Fruit fly (Drosophila melanogaster) whole organism, embryonic: Measurements from ENCODE around the gene Exd2.

Experiments
- Abd-B ChIP-seq: fragments of 200-800 bp; sonication (Bioruptor generic); optimal IDR thresholded peaks from 2 replicates; lab custom pipeline; 2018; ENCODE audit warnings: missing biosample characterization, mild to moderate bottlenecking, missing genetic modification characterization, moderate library complexity
- Aef1 ChIP-seq: fragments of 200-800 bp; sonication (Bioruptor generic); IDR thresholded peaks from 3 replicates; pipeline ENCODE4 v1.3.6; 2022; ENCODE audit warnings: missing biosample characterization, missing genetic modification characterization
- CG10147 ChIP-seq: fragments of 200-800 bp; sonication (Bioruptor generic); optimal IDR thresholded peaks from 2 replicates; lab custom pipeline; 2019; ENCODE audit warnings: missing biosample characterization, mild to moderate bottlenecking, missing genetic modification characterization, moderate library complexity
- CG10209 ChIP-seq: fragments of 200-800 bp; sonication (Bioruptor generic); optimal IDR thresholded peaks from 3 replicates; lab custom pipeline; 2017; ENCODE audit warnings: missing biosample characterization, mild to moderate bottlenecking, missing genetic modification characterization, missing genetic modification reagents
- CG11398 ChIP-seq: fragments of 200-800 bp; sonication (Bioruptor generic); optimal IDR thresholded peaks from 2 replicates; lab custom pipeline; 2016; ENCODE audit warnings: missing biosample characterization, missing genetic modification characterization
- CG12236 ChIP-seq: fragments of 200-800 bp; sonication (Bioruptor generic); optimal IDR thresholded peaks from 2 replicates; lab custom pipeline; 2016; ENCODE audit warnings: missing biosample characterization, missing genetic modification characterization
- CG12744 ChIP-seq: fragments of 200-800 bp; sonication (Bioruptor generic); optimal IDR thresholded peaks from 2 replicates; lab custom pipeline; 2016; ENCODE audit warnings: missing biosample characterization, missing genetic modification characterization
- CG14965 ChIP-seq: fragments of 200-800 bp; sonication (Bioruptor generic); optimal IDR thresholded peaks from 2 replicates; lab custom pipeline; 2016; ENCODE audit warnings: missing biosample characterization, missing genetic modification characterization, borderline replicate concordance
- CG15514 ChIP-seq: fragments of 200-800 bp; sonication (Bioruptor generic); optimal IDR thresholded peaks from 3 replicates; lab custom pipeline; 2017; ENCODE audit warnings: missing biosample characterization, missing genetic modification characterization, mild to moderate bottlenecking, moderate library complexity, missing genetic modification reagents
- CG17328 ChIP-seq: fragments of 200-800 bp; sonication (Bioruptor generic); IDR thresholded peaks from 2 replicates; pipeline ENCODE4 v1.3.6; 2022; ENCODE audit warnings: missing biosample characterization, missing genetic modification characterization
- CG2199 ChIP-seq: fragments of 200-800 bp; sonication (Bioruptor generic); IDR thresholded peaks from 3 replicates; pipeline ENCODE4 v1.3.6; 2022; ENCODE audit warnings: missing biosample characterization, missing genetic modification characterization
- CG2712 ChIP-seq: fragments of 200-800 bp; optimal IDR thresholded peaks from 3 replicates; lab custom pipeline; 2019; ENCODE audit warnings: missing biosample characterization, mild to moderate bottlenecking, missing genetic modification characterization, moderate library complexity
- CG2875 ChIP-seq: fragments of 200-800 bp; sonication (Bioruptor generic); optimal IDR thresholded peaks from 2 replicates; lab custom pipeline; 2017; ENCODE audit warnings: missing biosample characterization, mild to moderate bottlenecking, missing genetic modification characterization, missing genetic modification reagents
- CG31224 ChIP-seq: fragments of 200-800 bp; sonication (Bioruptor generic); IDR thresholded peaks from 2 replicates; pipeline ENCODE4 v1.3.6; 2022; ENCODE audit warnings: missing biosample characterization, missing genetic modification characterization
- CG6683 ChIP-seq: fragments of 200-800 bp; sonication (Bioruptor generic); optimal IDR thresholded peaks from 2 replicates; lab custom pipeline; 2017; ENCODE audit warnings: missing biosample characterization, mild to moderate bottlenecking, missing genetic modification characterization, missing genetic modification reagents
- CG6854 ChIP-seq: fragments of 200-800 bp; sonication (Bioruptor generic); optimal IDR thresholded peaks from 3 replicates; lab custom pipeline; 2017; ENCODE audit warnings: missing biosample characterization, mild to moderate bottlenecking, missing genetic modification characterization
- CG8359 ChIP-seq: fragments of 200-800 bp; sonication (Bioruptor generic); optimal IDR thresholded peaks from 2 replicates; lab custom pipeline; 2017; ENCODE audit warnings: missing biosample characterization, mild to moderate bottlenecking, missing genetic modification characterization, borderline replicate concordance
- CG9609 ChIP-seq: fragments of 200-800 bp; sonication (Bioruptor generic); optimal IDR thresholded peaks from 3 replicates; lab custom pipeline; 2016; ENCODE audit warnings: missing biosample characterization, missing genetic modification characterization
- Camta ChIP-seq: fragments of 200-800 bp; sonication (Bioruptor generic); optimal IDR thresholded peaks from 2 replicates; lab custom pipeline; 2016; ENCODE audit warnings: missing biosample characterization, missing genetic modification characterization
- Dbx ChIP-seq: fragments of 200-800 bp; sonication (Bioruptor generic); IDR thresholded peaks from 3 replicates; pipeline ENCODE4 v1.3.6; 2022; ENCODE audit warnings: missing biosample characterization, missing genetic modification characterization
- Doc3 ChIP-seq: fragments of 200-800 bp; sonication (Bioruptor generic); IDR thresholded peaks from 3 replicates; pipeline ENCODE4 v1.3.6; 2022; ENCODE audit warnings: missing biosample characterization, missing genetic modification characterization; ENCODE audit not compliant: partially characterized antibody
- Dref ChIP-seq: fragments of 200-800 bp; sonication (Bioruptor generic); IDR thresholded peaks from 2 replicates; pipeline ENCODE4 v1.3.6; 2022; ENCODE audit warnings: missing biosample characterization, missing genetic modification characterization
- HLH4C ChIP-seq: fragments of 200-800 bp; sonication (Bioruptor generic); IDR thresholded peaks from 3 replicates; pipeline ENCODE4 v1.3.6; 2022; ENCODE audit warnings: missing biosample characterization, missing genetic modification characterization; ENCODE audit not compliant: partially characterized antibody
- MBD-R2 ChIP-seq: fragments of 200-800 bp; sonication (Bioruptor generic); IDR thresholded peaks from 2 replicates; pipeline ENCODE4 v1.3.6; 2022; ENCODE audit warnings: missing biosample characterization, missing genetic modification characterization
- MESR4 ChIP-seq: fragments of 200-800 bp; sonication (Bioruptor generic); optimal IDR thresholded peaks from 2 replicates; lab custom pipeline; 2018; ENCODE audit warnings: missing biosample characterization, mild to moderate bottlenecking, missing genetic modification characterization, moderate library complexity
- Opbp ChIP-seq: fragments of 200-800 bp; sonication (Bioruptor generic); IDR thresholded peaks from 3 replicates; pipeline ENCODE4 v1.3.6; 2022; ENCODE audit warnings: missing biosample characterization, missing genetic modification characterization; ENCODE audit not compliant: partially characterized antibody
- Poxn ChIP-seq: fragments of 200-800 bp; sonication (Bioruptor generic); IDR thresholded peaks from 2 replicates; pipeline ENCODE4 v1.3.6; 2022; ENCODE audit warnings: missing biosample characterization, missing genetic modification characterization
- Ptx1 ChIP-seq: fragments of 200-800 bp; sonication (Bioruptor generic); IDR thresholded peaks from 2 replicates; pipeline ENCODE4 v1.3.6; 2022; ENCODE audit warnings: missing biosample characterization, missing genetic modification characterization
- Stat92E ChIP-seq, 3 experiments: fragments of >200 bp in 2 of 3; fragments of 200-800 bp in 1 of 3; sonication (Bioruptor generic) in 1 of 3; optimal IDR thresholded peaks; 2 replicates each; lab custom pipeline; 2017 to 2019; ENCODE audit warnings: missing biosample characterization in 3 of 3, missing genetic modification characterization in 3 of 3, mild to moderate bottlenecking in 1 of 3, moderate library complexity in 1 of 3
- Usf ChIP-seq: fragments of 200-800 bp; sonication (Bioruptor generic); optimal IDR thresholded peaks from 2 replicates; lab custom pipeline; 2017; ENCODE audit warnings: missing genotype, missing biosample characterization, missing genetic modification characterization
- Xbp1 ChIP-seq: fragments of 200-800 bp; sonication (Bioruptor generic); optimal IDR thresholded peaks from 3 replicates; lab custom pipeline; 2016; ENCODE audit warnings: missing biosample characterization, mild to moderate bottlenecking, missing genetic modification characterization
- ac ChIP-seq: fragments of 200-800 bp; sonication (Bioruptor generic); optimal IDR thresholded peaks from 3 replicates; lab custom pipeline; 2017; ENCODE audit warnings: missing biosample characterization, mild to moderate bottlenecking, missing genetic modification characterization
- chif ChIP-seq, 2 experiments: fragments of 200-800 bp; sonication (Bioruptor generic); optimal IDR thresholded peaks; 3 replicates each; lab custom pipeline; 2016; ENCODE audit warnings: missing biosample characterization in 2 of 2, missing genetic modification characterization in 2 of 2
- chinmo ChIP-seq: fragments of 200-800 bp; sonication (Bioruptor generic); IDR thresholded peaks from 4 replicates; pipeline ENCODE4 v1.3.6; 2022; ENCODE audit warnings: missing biosample characterization, missing genetic modification characterization; ENCODE audit not compliant: partially characterized antibody
- chm ChIP-seq: fragments of 200-800 bp; sonication (Bioruptor generic); IDR thresholded peaks from 2 replicates; pipeline ENCODE4 v1.3.6; 2022; ENCODE audit warnings: missing biosample characterization, missing genetic modification characterization
- crol ChIP-seq: fragments of 200-800 bp; sonication (Bioruptor generic); IDR thresholded peaks from 2 replicates; pipeline ENCODE4 v1.3.6; 2022; ENCODE audit warnings: missing biosample characterization, missing genetic modification characterization
- crp ChIP-seq, 2 experiments: fragments of 200-800 bp; sonication (Bioruptor generic); optimal IDR thresholded peaks; 2 replicates in 1 of 2; 3 replicates in 1 of 2; lab custom pipeline; 2017; ENCODE audit warnings: missing biosample characterization in 2 of 2, missing genetic modification characterization in 2 of 2, mild to moderate bottlenecking in 1 of 2, moderate library complexity in 1 of 2
- exex ChIP-seq: fragments of 200-800 bp; sonication (Bioruptor generic); optimal IDR thresholded peaks from 4 replicates; lab custom pipeline; 2018; ENCODE audit warnings: missing biosample characterization, mild to moderate bottlenecking, missing genetic modification characterization, moderate library complexity
- fd96Cb ChIP-seq: fragments of 200-800 bp; sonication (Bioruptor generic); optimal IDR thresholded peaks from 2 replicates; lab custom pipeline; 2018; ENCODE audit warnings: missing biosample characterization, mild to moderate bottlenecking, missing genetic modification characterization, moderate library complexity
- hkb ChIP-seq, 2 experiments: fragments of 200-800 bp in 1 of 2; fragments of >200 bp in 1 of 2; sonication (Bioruptor generic) in 1 of 2; IDR thresholded peaks in 1 of 2; optimal IDR thresholded peaks in 1 of 2; 2 replicates each; pipeline versions ENCODE4 v1.3.6 to Lab custom; 2017 to 2022; ENCODE audit warnings: missing biosample characterization in 1 of 2, missing genetic modification characterization in 1 of 2
- inv ChIP-seq: fragments of 200-800 bp; sonication (Bioruptor generic); IDR thresholded peaks from 2 replicates; pipeline ENCODE4 v1.3.6; 2022; ENCODE audit warnings: missing biosample characterization, missing genetic modification characterization; ENCODE audit not compliant: partially characterized antibody
- p53 ChIP-seq: fragments of 200-800 bp; sonication (Bioruptor generic); optimal IDR thresholded peaks from 2 replicates; lab custom pipeline; 2016; ENCODE audit warnings: missing biosample characterization, missing genetic modification characterization
- pb ChIP-seq: fragments of 200-800 bp; sonication (Bioruptor generic); optimal IDR thresholded peaks from 3 replicates; lab custom pipeline; 2016; ENCODE audit warnings: missing biosample characterization, missing genetic modification characterization
- peb ChIP-seq: fragments of 200-800 bp; sonication (Bioruptor generic); IDR thresholded peaks from 2 replicates; pipeline ENCODE4 v1.3.6; 2022; ENCODE audit warnings: missing biosample characterization, missing genetic modification characterization
- sens ChIP-seq: fragments of 200-800 bp; sonication (Bioruptor generic); peaks from one replicate; lab custom pipeline; 2016; ENCODE audit warnings: missing biosample characterization, missing genetic modification characterization
- stwl ChIP-seq: fragments of 200-800 bp; sonication (Bioruptor generic); optimal IDR thresholded peaks from 3 replicates; lab custom pipeline; 2018; ENCODE audit warnings: missing biosample characterization, mild to moderate bottlenecking, missing genetic modification characterization, moderate library complexity
- twi ChIP-seq: fragments of 200-800 bp; optimal IDR thresholded peaks from 2 replicates; lab custom pipeline; 2019; ENCODE audit warnings: missing biosample characterization, mild to moderate bottlenecking, missing genetic modification characterization, moderate library complexity
- unc-4 ChIP-seq: fragments of 200-800 bp; sonication (Bioruptor generic); IDR thresholded peaks from 2 replicates; pipeline ENCODE4 v1.3.6; 2022; ENCODE audit warnings: missing biosample characterization, missing genetic modification characterization; ENCODE audit not compliant: partially characterized antibody
- z ChIP-seq: fragments of 200-800 bp; sonication (Bioruptor generic); IDR thresholded peaks from 3 replicates; pipeline ENCODE4 v1.3.6; 2022; ENCODE audit warnings: missing biosample characterization, missing genetic modification characterization

Exd2 gene

DNA sequence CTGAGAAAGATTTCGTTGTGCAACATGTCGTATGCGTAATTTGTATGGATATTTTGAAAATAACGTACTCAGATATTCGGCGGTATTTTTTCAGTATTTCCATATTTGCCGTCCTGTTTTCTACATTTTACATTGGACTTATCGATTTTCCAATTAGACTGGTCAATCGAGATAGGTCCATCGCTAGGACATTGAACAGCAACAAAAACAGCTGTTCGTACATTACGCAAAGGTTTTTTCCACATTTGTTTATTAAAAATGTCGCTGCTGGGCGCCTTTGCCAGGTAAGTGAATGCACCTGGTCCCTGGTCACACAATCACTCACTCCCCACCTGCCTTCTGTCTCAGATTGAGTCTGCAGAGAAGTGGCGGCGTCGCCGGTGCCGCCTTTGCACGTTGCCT, 27.8 kb downstream of the Exd2 start, which contains the start of gene mRpL40 (continued):
- no peak for TF ChIP-seq z (GFP tag; lab: Robert Waterston, UW)
- TF ChIP-seq HLH4C (GFP tag; lab: Robert Waterston, UW), result peak; percentile 47; the same call in 1 of the 3 replicates
- TF ChIP-seq chinmo, result no peak
- no peak for TF ChIP-seq peb (GFP tag; lab: Robert Waterston, UW)
- no peak for TF ChIP-seq CG12236
- TF ChIP-seq CG2199 (GFP tag; lab: Robert Waterston, UW), result no peak
- no peak for TF ChIP-seq CG8359 (GFP tag; lab: Kevin White, UChicago)
- no peak for TF ChIP-seq CG9609
- TF ChIP-seq CG6683, result no peak
- no peak for TF ChIP-seq Xbp1
- peak; percentile 2 for TF ChIP-seq CG2712 (tag; lab: Kevin White, UChicago)
- TF ChIP-seq hkb (optimal IDR thresholded peaks at IDR 0.05; lab: Kevin White, UChicago), result no peak
- TF ChIP-seq hkb (GFP tag; IDR thresholded peaks at IDR 0.05; lab: Robert Waterston, UW), result no peak
- peak; percentile 81 for TF ChIP-seq stwl
- no peak for TF ChIP-seq Aef1
- TF ChIP-seq inv (GFP tag; lab: Robert Waterston, UW), result 0 out of 2 replicates have a peak, but pooled peaks have one; percentile 8
- no peak for TF ChIP-seq exex
- peak; percentile 21 for TF ChIP-seq CG15514 (GFP tag; lab: Kevin White, UChicago)
- TF ChIP-seq chif (GFP tag; optimal IDR thresholded peaks at IDR 0.05; lab: Kevin White, UChicago), result no peak
- peak; percentile 32 for TF ChIP-seq sens (GFP tag; lab: Kevin White, UChicago)
- TF ChIP-seq MBD-R2 (GFP tag; lab: Robert Waterston, UW), result peak; percentile 91
- TF ChIP-seq Camta, result no peak
- TF ChIP-seq Ptx1, result no peak
- TF ChIP-seq CG6854, result no peak
- peak; percentile 78 for TF ChIP-seq Dref
- no peak for TF ChIP-seq CG31224 (GFP tag; lab: Robert Waterston, UW)
- TF ChIP-seq Stat92E (GFP tag; optimal IDR thresholded peaks at IDR 0.05; lab: Kevin White, UChicago), result no peak
- TF ChIP-seq Doc3 (GFP tag; lab: Robert Waterston, UW), result peak; percentile 57; the same call in 1 of the 3 replicates
- no peak for TF ChIP-seq CG10209 (GFP tag; lab: Kevin White, UChicago)
- no peak for TF ChIP-seq ac
- TF ChIP-seq CG14965 (GFP tag; lab: Kevin White, UChicago), result no peak
- TF ChIP-seq Opbp (GFP tag; lab: Robert Waterston, UW), result peak; percentile 32; the same call in 1 of the 3 replicates
- TF ChIP-seq MESR4, result peak; percentile 74
- TF ChIP-seq CG11398, result no peak
- TF ChIP-seq CG2875 (GFP tag; lab: Kevin White, UChicago), result no peak
- TF ChIP-seq twi (tag; lab: Kevin White, UChicago), result no peak
- no peak for TF ChIP-seq Abd-B (GFP tag; lab: Kevin White, UChicago)
- TF ChIP-seq fd96Cb (tag; lab: Kevin White, UChicago), result no peak
- TF ChIP-seq pb, result no peak
- peak; percentile 60 to 91 for TF ChIP-seq crp (GFP tag; optimal IDR thresholded peaks at IDR 0.05; lab: Kevin White, UChicago)
- TF ChIP-seq chm (GFP tag; lab: Robert Waterston, UW), result no peak
- no peak for TF ChIP-seq Poxn
- TF ChIP-seq CG12744 (GFP tag; lab: Kevin White, UChicago), result no peak
- TF ChIP-seq CG10147 (GFP tag; lab: Kevin White, UChicago), result no peak
- TF ChIP-seq Dbx (GFP tag; lab: Robert Waterston, UW), result no peak
- TF ChIP-seq Usf, result no peak
- no peak for TF ChIP-seq p53 (GFP tag; lab: Kevin White, UChicago)
- TF ChIP-seq crol, result no peak
- TF ChIP-seq CG17328 (GFP tag; lab: Robert Waterston, UW), result no peak
- TF ChIP-seq unc-4 (GFP tag; lab: Robert Waterston, UW), result peak; percentile 49
